Worm (Caenorhabditis elegans) whole organism, L1 larva: ENCODE measurements around the gene T11F8.12.

Experiments
- efl-1 ChIP-seq, 4 experiments: fragments of 150-350 bp; optimal IDR thresholded peaks in 3 of 4; peaks in 1 of 4; 1 replicate in 1 of 4; 2 replicates in 3 of 4; lab custom pipeline; 2014; ENCODE audit warnings: missing biosample characterization in 2 of 4, missing genetic modification characterization in 2 of 4, missing genetic modification reagents in 2 of 4
- lin-39 ChIP-seq: fragments of 150-350 bp; optimal IDR thresholded peaks from 2 replicates; lab custom pipeline; 2014; ENCODE audit warnings: missing biosample characterization, missing genetic modification reagents, missing genetic modification characterization
- mep-1 ChIP-seq: fragments of 150-350 bp; optimal IDR thresholded peaks from 2 replicates; lab custom pipeline; 2014; ENCODE audit warnings: missing biosample characterization, missing genetic modification characterization
- sptf-1 ChIP-seq: fragments of 150-350 bp; optimal IDR thresholded peaks from 2 replicates; lab custom pipeline; 2014; ENCODE audit warnings: missing biosample characterization, missing genetic modification characterization
- unc-62 ChIP-seq: fragments of 150-350 bp; optimal IDR thresholded peaks from 2 replicates; lab custom pipeline; 2014; ENCODE audit warnings: missing biosample characterization, missing genetic modification reagents, missing genetic modification characterization
- ztf-4 ChIP-seq: fragments of 150-350 bp; optimal IDR thresholded peaks from 2 replicates; lab custom pipeline; 2014; ENCODE audit warnings: missing biosample characterization, missing genetic modification characterization

ce11 chrIV:5493135-5493534 lies 11.0 kb upstream of the T11F8.12 start:
- no peak for TF ChIP-seq sptf-1 (tag; lab: Kevin White, UChicago)
- TF ChIP-seq ztf-4 (tag; lab: Kevin White, UChicago), result no peak
- no peak for TF ChIP-seq lin-39 (tag; lab: Kevin White, UChicago)
- no peak for TF ChIP-seq efl-1 (optimal IDR thresholded peaks at IDR 0.05; lab: Kevin White, UChicago)
- TF ChIP-seq efl-1 (GFP tag; optimal IDR thresholded peaks at IDR 0.05 in 1 of 2; lab: Kevin White, UChicago), result no peak
- no peak for TF ChIP-seq mep-1
- TF ChIP-seq unc-62 (GFP tag; lab: Kevin White, UChicago), result no peak
